Worm (Caenorhabditis elegans) whole organism, young adult: ENCODE measurements around the gene dpf-7.

Experiments
- C17E4.6 ChIP-seq: fragments of 200-800 bp; sonication (Bioruptor generic); IDR thresholded peaks from 2 replicates; pipeline ENCODE4 v1.3.6; 2022; ENCODE audit warnings: missing genetic modification reagents, missing genetic modification characterization, missing compliant biosample characterization
- K12H6.12 ChIP-seq: fragments of 200-800 bp; sonication (Bioruptor generic); optimal IDR thresholded peaks from 2 replicates; lab custom pipeline; 2018; ENCODE audit warnings: mild to moderate bottlenecking, missing genetic modification characterization, missing compliant biosample characterization
- dpl-1 ChIP-seq: fragments of 150-350 bp; optimal IDR thresholded peaks from 2 replicates; lab custom pipeline; 2014; ENCODE audit warnings: missing biosample characterization, missing genetic modification reagents, missing genetic modification characterization
- egl-18 ChIP-seq: fragments of 200-800 bp; sonication (Bioruptor generic); IDR thresholded peaks from 2 replicates; pipeline ENCODE4 v1.3.6; 2022; ENCODE audit warnings: missing genetic modification reagents, missing genetic modification characterization, missing compliant biosample characterization
- him-1 ChIP-seq: sonication (generic microtip); optimal IDR thresholded peaks from 2 replicates; lab custom pipeline; 2016; ENCODE audit warnings: missing genotype, missing genetic modification reagents, missing genetic modification characterization, missing compliant biosample characterization
- hrde-1 ChIP-seq: sonication (generic microtip); optimal IDR thresholded peaks from 2 replicates; lab custom pipeline; 2016; ENCODE audit warnings: missing genetic modification characterization, mild to moderate bottlenecking, missing compliant biosample characterization, moderate library complexity, missing genotype, missing genetic modification reagents, borderline replicate concordance

- no peak for TF ChIP-seq him-1
- TF ChIP-seq hrde-1: no peak
- TF ChIP-seq K12H6.12 (tag; lab: Kevin White, UChicago): no peak
- no peak for TF ChIP-seq dpl-1 (GFP tag; lab: Kevin White, UChicago)
- TF ChIP-seq C17E4.6: no peak
- TF ChIP-seq egl-18: no peak
Measured at ce11 chrIV:4755929-4756655, 46.3 kb downstream of the dpf-7 start, which contains the start of the genes fbxb-77 and Y17G9B.11.
